Worm (Caenorhabditis elegans): ENCODE results near the gene clc-3.

Gene clc-3

DNA sequence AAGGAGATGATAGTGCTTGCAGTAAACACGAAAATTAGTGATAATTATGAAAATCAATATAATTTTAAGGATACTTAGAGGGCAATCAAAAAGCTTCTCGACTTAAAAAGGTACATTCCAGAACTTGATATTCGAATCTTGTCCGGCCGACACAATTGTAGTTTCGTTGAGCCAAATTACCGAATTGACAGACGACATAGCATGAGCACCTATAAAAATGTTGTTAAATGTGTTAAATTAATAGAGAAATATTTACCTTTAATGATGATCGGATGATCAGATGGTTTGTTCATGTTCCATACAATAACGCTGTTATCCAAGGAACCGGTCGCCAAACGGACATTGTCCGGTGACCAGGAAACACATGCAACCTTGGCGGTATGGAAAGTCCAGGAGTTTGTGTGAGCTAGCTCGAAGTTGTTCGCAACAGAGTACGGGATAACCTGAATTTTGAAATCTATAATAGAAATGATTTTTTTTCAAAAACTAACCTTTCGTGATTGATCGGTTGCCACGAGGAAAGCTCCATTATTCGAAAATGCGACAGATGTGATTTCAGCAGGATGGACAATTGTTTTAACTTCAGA lies 34.3 kb upstream of the clc-3 start (continued):
- TF ChIP-seq ztf-26 (tag; optimal IDR thresholded peaks at IDR 0.05): no peak
- no peak for TF ChIP-seq ztf-22 (GFP tag; optimal IDR thresholded peaks at IDR 0.05)
- peak; percentile 53 for TF ChIP-seq nhr-80 (tag; optimal IDR thresholded peaks at IDR 0.05)
- peak; percentile 85 for TF ChIP-seq repo-1 (tag; optimal IDR thresholded peaks at IDR 0.05)
- no peak for TF ChIP-seq rpc-1 (optimal IDR thresholded peaks at IDR 0.05)
- TF ChIP-seq rpc-1 (tag; optimal IDR thresholded peaks at IDR 0.05): no peak
- no peak for TF ChIP-seq snpc-4 (GFP tag; optimal IDR thresholded peaks at IDR 0.05)
- TF ChIP-seq snpc-4 (tag; optimal IDR thresholded peaks at IDR 0.05): peak in 1 of 4 experiments; percentile 25
- TF ChIP-seq ama-1 (optimal IDR thresholded peaks at IDR 0.05): no peak
- TF ChIP-seq ama-1 (GFP tag; optimal IDR thresholded peaks at IDR 0.05): no peak
- TF ChIP-seq madf-10 (tag; optimal IDR thresholded peaks at IDR 0.05): peak; percentile 49
- peak; percentile 62 for TF ChIP-seq gei-17 (GFP tag; optimal IDR thresholded peaks at IDR 0.05)
- TF ChIP-seq snpc-3.4 (tag; optimal IDR thresholded peaks at IDR 0.05): no peak
- no peak for TF ChIP-seq tbx-9 (tag; optimal IDR thresholded peaks at IDR 0.05; ENCODE audit: borderline replicate concordance)
- TF ChIP-seq egl-18 (GFP tag; IDR thresholded peaks at IDR 0.05): no peak
- TF ChIP-seq chd-7 (tag; optimal IDR thresholded peaks at IDR 0.05): peak; percentile 36
- TF ChIP-seq mel-28 (tag; optimal IDR thresholded peaks at IDR 0.05; ENCODE audit: borderline replicate concordance): no peak
- TF ChIP-seq unc-62 (GFP tag; optimal IDR thresholded peaks at IDR 0.05): no peak
- no peak for TF ChIP-seq die-1 (tag; optimal IDR thresholded peaks at IDR 0.05)
- no peak for TF ChIP-seq aptf-3 (GFP tag; IDR thresholded peaks at IDR 0.05)
- TF ChIP-seq mes-4 (tag; optimal IDR thresholded peaks at IDR 0.05): no peak
- no peak for TF ChIP-seq dpl-1 (GFP tag; optimal IDR thresholded peaks at IDR 0.05)
- TF ChIP-seq akir-1 (GFP tag; optimal IDR thresholded peaks at IDR 0.05): no peak
- TF ChIP-seq C17E4.6 (GFP tag; IDR thresholded peaks at IDR 0.05): no peak
- TF ChIP-seq zim-3 (tag; optimal IDR thresholded peaks at IDR 0.05): no peak
- peak in 1 of 2 experiments; percentile 2 for TF ChIP-seq let-607 (tag; optimal IDR thresholded peaks at IDR 0.05)
- no peak for TF ChIP-seq sdz-38 (tag; optimal IDR thresholded peaks at IDR 0.05)
- TF ChIP-seq Y67H2A.10 (GFP tag; conservative IDR thresholded peaks at IDR 0.05): no peak
- TF ChIP-seq hsf-1 (GFP tag; IDR thresholded peaks at IDR 0.05): 0 out of 2 replicates have a peak, but pooled peaks have one; percentile 38
- peak; percentile 25; the same call in 1 of the 2 replicates for TF ChIP-seq ceh-100 (GFP tag; IDR thresholded peaks at IDR 0.05)
- TF ChIP-seq unc-130 (GFP tag; optimal IDR thresholded peaks at IDR 0.05): no peak
- no peak for TF ChIP-seq Y79H2A.3 (GFP tag; conservative IDR thresholded peaks at IDR 0.05)
- TF ChIP-seq rcor-1 (GFP tag; IDR thresholded peaks at IDR 0.05): no peak
- peak; percentile 82 for TF ChIP-seq atf-7 (tag; optimal IDR thresholded peaks at IDR 0.05)
- no peak for TF ChIP-seq snpc-1.3 (tag; optimal IDR thresholded peaks at IDR 0.05; ENCODE audit: insufficient read depth)
- no peak for TF ChIP-seq B0019.2 (GFP tag; conservative IDR thresholded peaks at IDR 0.05)
- TF ChIP-seq ZK185.1 (tag; optimal IDR thresholded peaks at IDR 0.05; ENCODE audit: poor library complexity, severe bottlenecking): no peak
- no peak for TF ChIP-seq rec-8 (tag; optimal IDR thresholded peaks at IDR 0.05)
- TF ChIP-seq ekl-4 (GFP tag; IDR thresholded peaks at IDR 0.05): 0 out of 2 replicates have a peak, but pooled peaks have one; percentile 25
- no peak for TF ChIP-seq lin-35 (GFP tag; optimal IDR thresholded peaks at IDR 0.05)
- no peak for TF ChIP-seq lin-40 (tag; optimal IDR thresholded peaks at IDR 0.05)
- TF ChIP-seq T26A5.8 (tag; optimal IDR thresholded peaks at IDR 0.05): no peak
- TF ChIP-seq ccch-3 (GFP tag; optimal IDR thresholded peaks at IDR 0.05): no peak
- no peak for TF ChIP-seq ets-4 (GFP tag; optimal IDR thresholded peaks at IDR 0.05)
- TF ChIP-seq nhr-27 (tag; optimal IDR thresholded peaks at IDR 0.05): no peak
- TF ChIP-seq F57C9.4 (tag; optimal IDR thresholded peaks at IDR 0.05): no peak
- 0 out of 2 replicates have a peak, but pooled peaks have one; percentile 21 for TF ChIP-seq C06A6.2 (GFP tag; conservative IDR thresholded peaks at IDR 0.05)
- no peak for TF ChIP-seq F55B11.4 (tag; optimal IDR thresholded peaks at IDR 0.05; ENCODE audit: borderline replicate concordance, insufficient read depth)
- TF ChIP-seq let-526 (GFP tag; IDR thresholded peaks at IDR 0.05): no peak
